Fruit fly (Drosophila melanogaster): ENCODE data around the gene CG7579.

DNA sequence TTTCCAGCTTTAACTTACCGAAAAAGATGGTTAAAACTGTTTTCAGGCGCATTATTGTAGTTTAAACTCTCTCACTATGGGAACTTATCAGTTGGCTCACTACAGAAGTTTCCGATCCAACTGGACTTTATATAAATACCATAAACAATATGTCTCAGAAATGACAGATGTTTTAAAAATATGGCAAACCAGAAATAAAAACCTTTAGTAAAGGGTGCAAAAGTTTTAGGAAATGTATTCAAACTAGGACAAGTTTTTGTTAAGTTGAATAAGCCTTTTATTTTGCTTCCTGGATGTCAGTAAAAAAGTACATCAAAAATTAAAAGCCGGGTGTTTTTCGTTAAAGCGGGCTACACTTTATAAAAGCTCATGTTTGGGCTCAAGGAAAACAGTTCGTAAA is 33.7 kb downstream of the CG7579 start, which contains the start of the genes Eig71Ea and Eig71Eb:
- TF ChIP-seq Blimp-1 (GFP tag; optimal IDR thresholded peaks at IDR 0.05) (no peak), CG11762 (GFP tag; optimal IDR thresholded peaks at IDR 0.05; ENCODE audit: insufficient read depth) (no peak), CG8119 (GFP tag; IDR thresholded peaks at IDR 0.05) (no peak), CG16779 (tag; optimal IDR thresholded peaks at IDR 0.05) (no peak), fd59A (GFP tag; optimal IDR thresholded peaks at IDR 0.05) (no peak), dac (GFP tag; optimal IDR thresholded peaks at IDR 0.05) (no peak), CG1621 (tag; optimal IDR thresholded peaks at IDR 0.05) (no peak), CG31627 (GFP tag; optimal IDR thresholded peaks at IDR 0.05) (no peak), Hr4 (GFP tag; optimal IDR thresholded peaks at IDR 0.05) (no peak), CG8319 (GFP tag; optimal IDR thresholded peaks at IDR 0.05) (no peak), spab (GFP tag; optimal IDR thresholded peaks at IDR 0.05) (no peak)
